Worm (Caenorhabditis elegans) whole organism, young adult: ENCODE data around the gene cdk-11.1.

Experiments
- B0019.2 ChIP-seq: fragments of 200-800 bp; sonication (Bioruptor generic); conservative IDR thresholded peaks from 2 replicates; pipeline ENCODE4 v1.3.6; 2022; ENCODE audit warnings: missing genetic modification reagents, missing genetic modification characterization, missing compliant biosample characterization
- B0035.1 ChIP-seq: sonication (generic microtip); optimal IDR thresholded peaks from 2 replicates; lab custom pipeline; 2016; ENCODE audit warnings: missing genetic modification characterization, mild to moderate bottlenecking, missing compliant biosample characterization, missing genotype, missing genetic modification reagents
- D2030.7 ChIP-seq: fragments of 200-800 bp; sonication (Bioruptor generic); IDR thresholded peaks from 2 replicates; pipeline ENCODE4 v1.3.6; 2022; ENCODE audit warnings: missing genetic modification reagents, missing genetic modification characterization, missing compliant biosample characterization
- F23B12.7 ChIP-seq: sonication (generic microtip); optimal IDR thresholded peaks from 2 replicates; lab custom pipeline; 2017; ENCODE audit warnings: missing genetic modification characterization, mild to moderate bottlenecking, missing compliant biosample characterization, antibody characterized with exemption, moderate library complexity; ENCODE audit not compliant: insufficient read depth
- K11D2.4 ChIP-seq: fragments of 200-800 bp; sonication (Bioruptor generic); IDR thresholded peaks from 2 replicates; pipeline ENCODE4 v1.3.6; 2022; ENCODE audit warnings: missing genetic modification reagents, missing genetic modification characterization, missing compliant biosample characterization
- Y53F4B.3 ChIP-seq: fragments of 200-800 bp; sonication (Bioruptor generic); IDR thresholded peaks from 2 replicates; pipeline ENCODE4 v1.3.6; 2022; ENCODE audit warnings: missing genetic modification reagents, missing genetic modification characterization, missing compliant biosample characterization
- Y95B8A.8 ChIP-seq: fragments of 200-800 bp; sonication (Bioruptor generic); IDR thresholded peaks from 2 replicates; pipeline ENCODE4 v1.3.6; 2022; ENCODE audit warnings: missing genetic modification reagents, missing genetic modification characterization, missing compliant biosample characterization
- aptf-2 ChIP-seq: fragments of 200-800 bp; sonication (Bioruptor generic); conservative IDR thresholded peaks from 2 replicates; pipeline ENCODE4 v1.3.6; 2022; ENCODE audit warnings: missing genetic modification reagents, missing genetic modification characterization, missing compliant biosample characterization
- atf-7 ChIP-seq: sonication (generic microtip); optimal IDR thresholded peaks from 2 replicates; lab custom pipeline; 2017; ENCODE audit warnings: mild to moderate bottlenecking, missing genetic modification characterization, missing compliant biosample characterization
- athp-1 ChIP-seq: sonication (generic microtip); optimal IDR thresholded peaks from 2 replicates; lab custom pipeline; 2017; ENCODE audit warnings: mild to moderate bottlenecking, missing genetic modification characterization, missing compliant biosample characterization
- attf-6 ChIP-seq: fragments of 200-800 bp; sonication (Bioruptor generic); IDR thresholded peaks from 2 replicates; pipeline ENCODE4 v1.3.6; 2022; ENCODE audit warnings: missing genetic modification reagents, missing genetic modification characterization, missing compliant biosample characterization
- bed-1 ChIP-seq: fragments of 200-800 bp; sonication (Bioruptor generic); IDR thresholded peaks from 2 replicates; pipeline ENCODE4 v1.3.6; 2022; ENCODE audit warnings: missing genetic modification reagents, missing genetic modification characterization, missing compliant biosample characterization
- ceh-100 ChIP-seq: fragments of 200-800 bp; sonication (Bioruptor generic); IDR thresholded peaks from 2 replicates; pipeline ENCODE4 v1.3.6; 2022; ENCODE audit warnings: missing genetic modification reagents, missing genetic modification characterization, missing compliant biosample characterization
- ceh-27 ChIP-seq: fragments of 200-800 bp; sonication (Bioruptor generic); optimal IDR thresholded peaks from 2 replicates; lab custom pipeline; 2018; ENCODE audit warnings: mild to moderate bottlenecking, missing genetic modification characterization, moderate library complexity, missing compliant biosample characterization
- ceh-58 ChIP-seq: fragments of 200-800 bp; sonication (Bioruptor generic); IDR thresholded peaks from 2 replicates; pipeline ENCODE4 v1.3.6; 2022; ENCODE audit warnings: missing genetic modification characterization, missing compliant biosample characterization
- dox-1 ChIP-seq: fragments of 200-800 bp; sonication (Bioruptor generic); IDR thresholded peaks from 2 replicates; pipeline ENCODE4 v1.3.6; 2022; ENCODE audit warnings: missing genetic modification reagents, missing genetic modification characterization, missing compliant biosample characterization
- egl-44 ChIP-seq: fragments of 200-800 bp; sonication (Bioruptor generic); IDR thresholded peaks from 2 replicates; pipeline ENCODE4 v1.3.6; 2022; ENCODE audit warnings: missing genetic modification reagents, missing genetic modification characterization, missing compliant biosample characterization
- fkh-3 ChIP-seq: sonication (generic microtip); optimal IDR thresholded peaks from 2 replicates; lab custom pipeline; 2016; ENCODE audit warnings: mild to moderate bottlenecking, missing genetic modification characterization, missing compliant biosample characterization
- hmg-1.2 ChIP-seq: fragments of 200-800 bp; sonication (Bioruptor generic); IDR thresholded peaks from 2 replicates; pipeline ENCODE4 v1.3.6; 2022; ENCODE audit warnings: missing genetic modification reagents, missing genetic modification characterization, missing compliant biosample characterization
- hsf-1 ChIP-seq: fragments of 200-800 bp; sonication (Bioruptor generic); IDR thresholded peaks from 2 replicates; pipeline ENCODE4 v1.3.6; 2022; ENCODE audit warnings: missing genetic modification reagents, missing genetic modification characterization, missing compliant biosample characterization
- lsl-1 ChIP-seq: fragments of 200-800 bp; sonication (Bioruptor generic); optimal IDR thresholded peaks from 2 replicates; lab custom pipeline; 2018; ENCODE audit warnings: mild to moderate bottlenecking, missing genetic modification characterization, moderate library complexity, missing compliant biosample characterization
- mes-4 ChIP-seq: sonication (generic microtip); optimal IDR thresholded peaks from 2 replicates; lab custom pipeline; 2016; ENCODE audit warnings: missing genotype, missing genetic modification characterization, missing compliant biosample characterization
- rec-8 ChIP-seq, 2 experiments: sonication (generic microtip); optimal IDR thresholded peaks; 2 replicates each; lab custom pipeline; 2016; ENCODE audit warnings: mild to moderate bottlenecking in 2 of 2, missing genetic modification characterization in 2 of 2, missing genetic modification reagents in 2 of 2, missing genotype in 2 of 2, missing biosample characterization in 1 of 2, missing compliant biosample characterization in 1 of 2, moderate library complexity in 1 of 2
- snpc-4 ChIP-seq, 5 experiments: fragments of 150-350 bp in 1 of 5; sonication (generic microtip) in 4 of 5; optimal IDR thresholded peaks; 2 replicates each; lab custom pipeline; 2014 to 2018; ENCODE audit warnings: missing genetic modification characterization in 5 of 5, missing biosample characterization in 3 of 5, antibody characterized with exemption in 2 of 5, mild to moderate bottlenecking in 2 of 5, missing compliant biosample characterization in 2 of 5, missing genotype in 2 of 5, moderate library complexity in 2 of 5, missing genetic modification reagents in 1 of 5
- somi-1 ChIP-seq: fragments of 200-800 bp; sonication (Bioruptor generic); optimal IDR thresholded peaks from 2 replicates; lab custom pipeline; 2018; ENCODE audit warnings: mild to moderate bottlenecking, missing genetic modification characterization, missing compliant biosample characterization
- sptf-2 ChIP-seq: fragments of 200-800 bp; sonication (Bioruptor generic); optimal IDR thresholded peaks from 2 replicates; lab custom pipeline; 2018; ENCODE audit warnings: mild to moderate bottlenecking, missing genetic modification characterization, missing compliant biosample characterization
- tbp1 ChIP-seq: fragments of 200-800 bp; sonication (Bioruptor generic); optimal IDR thresholded peaks from 2 replicates; lab custom pipeline; 2018; ENCODE audit warnings: mild to moderate bottlenecking, missing genetic modification characterization, missing compliant biosample characterization
- tbx-9 ChIP-seq: sonication (generic microtip); optimal IDR thresholded peaks from 2 replicates; lab custom pipeline; 2016; ENCODE audit warnings: borderline replicate concordance, missing genetic modification characterization, inconsistent platforms, missing compliant biosample characterization
- zfh-2 ChIP-seq: fragments of 200-800 bp; sonication (Bioruptor generic); conservative IDR thresholded peaks from 2 replicates; pipeline ENCODE4 v1.3.6; 2022; ENCODE audit warnings: missing genetic modification reagents, missing genetic modification characterization, missing compliant biosample characterization

cdk-11.1 gene

ce11 chrII:7675752-7676151, 23.3 kb upstream of the cdk-11.1 start:
- TF ChIP-seq somi-1 (no peak), B0035.1 (tag; lab: Kevin White, UChicago) (no peak), egl-44 (no peak), bed-1 (GFP tag; lab: Robert Waterston, UW) (no peak), rec-8 (tag; optimal IDR thresholded peaks at IDR 0.05; lab: Kevin White, UChicago) (no peak), ceh-100 (GFP tag; lab: Robert Waterston, UW) (no peak), attf-6 (GFP tag; lab: Robert Waterston, UW) (no peak), ceh-27 (no peak), snpc-4 (GFP tag; optimal IDR thresholded peaks at IDR 0.05; lab: Kevin White, UChicago) (no peak), snpc-4 (tag; optimal IDR thresholded peaks at IDR 0.05; lab: Kevin White, UChicago) (no peak), Y95B8A.8 (GFP tag; lab: Robert Waterston, UW) (no peak), mes-4 (tag; lab: Kevin White, UChicago) (no peak), ceh-58 (GFP tag; lab: Robert Waterston, UW) (no peak), dox-1 (GFP tag; lab: Robert Waterston, UW) (no peak), F23B12.7 (no peak), tbp1 (GFP tag; lab: Kevin White, UChicago) (no peak), athp-1 (tag; lab: Kevin White, UChicago) (no peak), Y53F4B.3 (GFP tag; lab: Robert Waterston, UW) (no peak)

ce11 chrII:7676307-7676905, 22.6 kb upstream of the cdk-11.1 start:
- TF ChIP-seq zfh-2, result 0 out of 2 replicates have a peak, but pooled peaks have one; percentile 21
- TF ChIP-seq athp-1 (tag; lab: Kevin White, UChicago), result no peak

ce11 chrII:7678512-7678911, 20.5 kb upstream of the cdk-11.1 start:
- TF ChIP-seq zfh-2 (0 out of 2 replicates have a peak, but pooled peaks have one; percentile 45), sptf-2 (GFP tag; lab: Kevin White, UChicago) (no peak)

ce11 chrII:7679499-7680012, 19.5 kb upstream of the cdk-11.1 start:
- no peak for TF ChIP-seq tbp1 (GFP tag; lab: Kevin White, UChicago)

ce11 chrII:7681898-7682297, 17.1 kb upstream of the cdk-11.1 start, which contains the start of gene lin-26:
TSS of gene lin-26 (plus strand) at chrII:7682198.
- TF ChIP-seq athp-1 (tag; lab: Kevin White, UChicago) (no peak), hsf-1 (no peak), aptf-2 (GFP tag; lab: Robert Waterston, UW) (0 out of 2 replicates have a peak, but pooled peaks have one; percentile 9)

- TF ChIP-seq D2030.7 (GFP tag; lab: Robert Waterston, UW) (0 out of 2 replicates have a peak, but pooled peaks have one; percentile 18), snpc-4 (GFP tag; optimal IDR thresholded peaks at IDR 0.05; lab: Kevin White, UChicago) (no peak), snpc-4 (tag; optimal IDR thresholded peaks at IDR 0.05; lab: Kevin White, UChicago) (no peak)
These were observed 16.5 kb upstream of the cdk-11.1 start for ce11 chrII:7682488-7682887.

- TF ChIP-seq atf-7 (tag; lab: Kevin White, UChicago) (no peak), lsl-1 (GFP tag; lab: Kevin White, UChicago) (no peak), hmg-1.2 (GFP tag; lab: Robert Waterston, UW) (no peak), tbx-9 (tag; lab: Kevin White, UChicago) (no peak), tbp1 (GFP tag; lab: Kevin White, UChicago) (no peak), B0019.2 (no peak), mes-4 (tag; lab: Kevin White, UChicago) (no peak), fkh-3 (no peak), athp-1 (tag; lab: Kevin White, UChicago) (no peak), K11D2.4 (GFP tag; lab: Robert Waterston, UW) (no peak)
- TF ChIP-seq, all 124 proteins: peak for 0
These were observed 14.4 kb upstream of the cdk-11.1 start, which contains the start of gene F18A1.1 for ce11 chrII:7684589-7684988. TSS of gene F18A1.1 (plus strand) at chrII:7684889.
